5 fruit fly cellular contexts compared by ENCODE assay signal in genomic region chr3L:16190885-16191284, dm6.
TF ChIP-seq lines count a peak whose summit lies in the region.

No protein-coding gene starts in this region.

- TF ChIP-seq CTCF in whole organism, embryonic (GFP tag; optimal IDR thresholded peaks at IDR 0.05; lab: Kevin White, UChicago): no peak

TF ChIP-seq in whole organism, adult, 20 proteins besides CTCF, POLR2A, EP300 and RAD21:
- TF ChIP-seq Crg-1 (GFP tag; optimal IDR thresholded peaks at IDR 0.05; lab: Kevin White, UChicago) (no peak), Clk (GFP tag; optimal IDR thresholded peaks at IDR 0.05; lab: Kevin White, UChicago) (no peak), CG7101 (tag; optimal IDR thresholded peaks at IDR 0.05; lab: Kevin White, UChicago) (peak; percentile 34), Hr96 (GFP tag; optimal IDR thresholded peaks at IDR 0.05; lab: Kevin White, UChicago) (peak; percentile 5), Mnt (GFP tag; optimal IDR thresholded peaks at IDR 0.05; lab: Kevin White, UChicago) (peak; percentile 41), cic (GFP tag; optimal IDR thresholded peaks at IDR 0.05; lab: Kevin White, UChicago) (peak; percentile 26), CG14711 (tag; optimal IDR thresholded peaks at IDR 0.05; lab: Kevin White, UChicago) (no peak), CG33017 (tag; optimal IDR thresholded peaks at IDR 0.05; lab: Kevin White, UChicago) (peak; percentile 14), CG11617 (GFP tag; optimal IDR thresholded peaks at IDR 0.05; lab: Kevin White, UChicago) (peak; percentile 34), toe (GFP tag; optimal IDR thresholded peaks at IDR 0.05; lab: Kevin White, UChicago) (peak; percentile 11), pad (GFP tag; optimal IDR thresholded peaks at IDR 0.05; lab: Kevin White, UChicago) (peak; percentile 10), CG7045 (GFP tag; optimal IDR thresholded peaks at IDR 0.05; lab: Kevin White, UChicago) (peak; percentile 14), CG12768 (GFP tag; optimal IDR thresholded peaks at IDR 0.05; lab: Kevin White, UChicago) (peak; percentile 67), kay (GFP tag; lab: Kevin White, UChicago; ENCODE audit: borderline replicate concordance) (peak; percentile 86), tj (GFP tag; optimal IDR thresholded peaks at IDR 0.05; lab: Kevin White, UChicago) (no peak), ovo (GFP tag; optimal IDR thresholded peaks at IDR 0.05; lab: Kevin White, UChicago) (peak; percentile 36)

TF ChIP-seq in whole organism, embryonic, 481 proteins besides CTCF, POLR2A, EP300 and RAD21 (continues in another document):
- TF ChIP-seq Spps (tag; optimal IDR thresholded peaks at IDR 0.05; lab: Kevin White, UChicago) (no peak), nau (GFP tag; optimal IDR thresholded peaks at IDR 0.05; lab: Kevin White, UChicago) (peak; percentile 6), CG1024 (GFP tag; IDR thresholded peaks at IDR 0.05; lab: Robert Waterston, UW) (0 out of 2 replicates have a peak, but pooled peaks have one; percentile 2), lab (GFP tag; optimal IDR thresholded peaks at IDR 0.05; lab: Kevin White, UChicago) (peak; percentile 38), B-H1 (GFP tag; IDR thresholded peaks at IDR 0.05; lab: Robert Waterston, UW) (no peak), Dbx (GFP tag; IDR thresholded peaks at IDR 0.05; lab: Robert Waterston, UW) (no peak), Awh (GFP tag; IDR thresholded peaks at IDR 0.05; lab: Robert Waterston, UW) (no peak), exex (tag; optimal IDR thresholded peaks at IDR 0.05; lab: Kevin White, UChicago) (peak; percentile 0), Hey (tag; optimal IDR thresholded peaks at IDR 0.05; lab: Kevin White, UChicago) (no peak), chinmo (GFP tag; IDR thresholded peaks at IDR 0.05; lab: Robert Waterston, UW; ENCODE audit: partially characterized antibody) (0 out of 4 replicates have a peak, but pooled peaks have one; percentile 24), tio (GFP tag; optimal IDR thresholded peaks at IDR 0.05; lab: Kevin White, UChicago) (no peak), schlank (tag; optimal IDR thresholded peaks at IDR 0.05; lab: Kevin White, UChicago) (no peak), dmrt11E (tag; optimal IDR thresholded peaks at IDR 0.05; lab: Kevin White, UChicago) (no peak), sqz (GFP tag; optimal IDR thresholded peaks at IDR 0.05; lab: Kevin White, UChicago) (no peak), Lhr (GFP tag; optimal IDR thresholded peaks at IDR 0.05; lab: Kevin White, UChicago) (no peak), Fer1 (GFP tag; optimal IDR thresholded peaks at IDR 0.05; lab: Kevin White, UChicago) (peak; percentile 13), CG4617 (GFP tag; optimal IDR thresholded peaks at IDR 0.05; lab: Kevin White, UChicago; ENCODE audit: borderline replicate concordance) (no peak), pzg (GFP tag; optimal IDR thresholded peaks at IDR 0.05; lab: Kevin White, UChicago) (no peak), Asciz (GFP tag; optimal IDR thresholded peaks at IDR 0.05; lab: Kevin White, UChicago) (no peak)

TF ChIP-seq in whole organism, prepupa, 60 proteins besides CTCF, POLR2A, EP300 and RAD21 (continues in another document):
- no peak for TF ChIP-seq pdm3 (GFP tag; optimal IDR thresholded peaks at IDR 0.05; lab: Kevin White, UChicago)
- TF ChIP-seq Met (GFP tag; optimal IDR thresholded peaks at IDR 0.05; lab: Kevin White, UChicago): peak; percentile 20
- peak; percentile 61 for TF ChIP-seq CG9139 (GFP tag; optimal IDR thresholded peaks at IDR 0.05; lab: Kevin White, UChicago)
- peak; percentile 41 for TF ChIP-seq spab (GFP tag; optimal IDR thresholded peaks at IDR 0.05; lab: Kevin White, UChicago)
- peak; percentile 45 for TF ChIP-seq CG3919 (GFP tag; optimal IDR thresholded peaks at IDR 0.05; lab: Kevin White, UChicago)
- TF ChIP-seq fkh (GFP tag; optimal IDR thresholded peaks at IDR 0.05; lab: Kevin White, UChicago): peak; percentile 73
- no peak for TF ChIP-seq CG4318 (GFP tag; optimal IDR thresholded peaks at IDR 0.05; lab: Kevin White, UChicago)
- peak; percentile 67 to 72 for TF ChIP-seq ss (GFP tag; optimal IDR thresholded peaks at IDR 0.05; lab: Kevin White, UChicago)
- 0 out of 2 replicates have a peak, but pooled peaks have one; percentile 34 for TF ChIP-seq CG11294 (GFP tag; IDR thresholded peaks at IDR 0.05; lab: Robert Waterston, UW)
- TF ChIP-seq CG3032 (tag; optimal IDR thresholded peaks at IDR 0.05; lab: Kevin White, UChicago): peak; percentile 1
- peak; percentile 6 for TF ChIP-seq net (GFP tag; optimal IDR thresholded peaks at IDR 0.05; lab: Kevin White, UChicago)
- no peak for TF ChIP-seq esn (GFP tag; optimal IDR thresholded peaks at IDR 0.05; lab: Kevin White, UChicago)
- peak; percentile 85 for TF ChIP-seq vri (GFP tag; optimal IDR thresholded peaks at IDR 0.05; lab: Kevin White, UChicago)
- TF ChIP-seq Sox102F (GFP tag; optimal IDR thresholded peaks at IDR 0.05; lab: Kevin White, UChicago): peak; percentile 24
- peak; percentile 31 for TF ChIP-seq CG10669 (GFP tag; optimal IDR thresholded peaks at IDR 0.05; lab: Kevin White, UChicago)
- peak; percentile 46 for TF ChIP-seq CG16779 (tag; optimal IDR thresholded peaks at IDR 0.05; lab: Kevin White, UChicago)
- peak; percentile 17 for TF ChIP-seq CG6276 (GFP tag; optimal IDR thresholded peaks at IDR 0.05; lab: Kevin White, UChicago)
- no peak for TF ChIP-seq Blimp-1 (GFP tag; optimal IDR thresholded peaks at IDR 0.05; lab: Kevin White, UChicago)
- TF ChIP-seq CG1621 (tag; optimal IDR thresholded peaks at IDR 0.05; lab: Kevin White, UChicago): no peak
- TF ChIP-seq CG11902 (GFP tag; optimal IDR thresholded peaks at IDR 0.05; lab: Kevin White, UChicago): no peak

TF ChIP-seq in whole organism, pupa, 21 proteins besides CTCF, POLR2A, EP300 and RAD21:
- TF ChIP-seq CG32121 (GFP tag; IDR thresholded peaks at IDR 0.05; lab: Robert Waterston, UW) (0 out of 2 replicates have a peak, but pooled peaks have one; percentile 37), CG34367 (tag; optimal IDR thresholded peaks at IDR 0.05; lab: Kevin White, UChicago) (no peak), Pif1A (GFP tag; optimal IDR thresholded peaks at IDR 0.05; lab: Kevin White, UChicago) (peak; percentile 29), CG14655 (GFP tag; optimal IDR thresholded peaks at IDR 0.05; lab: Kevin White, UChicago) (no peak), Ets98B (GFP tag; IDR thresholded peaks at IDR 0.05; lab: Robert Waterston, UW) (no peak), CG17806 (tag; optimal IDR thresholded peaks at IDR 0.05; lab: Kevin White, UChicago) (no peak), D1 (tag; optimal IDR thresholded peaks at IDR 0.05; lab: Kevin White, UChicago) (no peak), CG15710 (tag; optimal IDR thresholded peaks at IDR 0.05; lab: Kevin White, UChicago) (no peak), EcR (GFP tag; optimal IDR thresholded peaks at IDR 0.05; lab: Kevin White, UChicago) (peak; percentile 38), Snoo (tag; optimal IDR thresholded peaks at IDR 0.05; lab: Kevin White, UChicago) (peak; percentile 39), CG8301 (tag; optimal IDR thresholded peaks at IDR 0.05; lab: Kevin White, UChicago) (no peak), CG8159 (tag; optimal IDR thresholded peaks at IDR 0.05; lab: Kevin White, UChicago) (no peak), CG12605 (GFP tag; IDR thresholded peaks at IDR 0.05; lab: Robert Waterston, UW) (no peak), CG13204 (GFP tag; optimal IDR thresholded peaks at IDR 0.05; lab: Kevin White, UChicago) (peak; percentile 86), CG10348 (GFP tag; IDR thresholded peaks at IDR 0.05; lab: Robert Waterston, UW) (no peak), CG9948 (tag; optimal IDR thresholded peaks at IDR 0.05; lab: Kevin White, UChicago) (no peak), fd96Ca (GFP tag; IDR thresholded peaks at IDR 0.05; lab: Robert Waterston, UW) (peak; percentile 60; the same call in 1 of the 3 replicates), gl (tag; optimal IDR thresholded peaks at IDR 0.05; lab: Kevin White, UChicago) (peak; percentile 48), CG4496 (GFP tag; IDR thresholded peaks at IDR 0.05; lab: Robert Waterston, UW) (0 out of 3 replicates have a peak, but pooled peaks have one; percentile 30), Pif1B (GFP tag; optimal IDR thresholded peaks at IDR 0.05; lab: Kevin White, UChicago) (peak; percentile 39), rn (GFP tag; IDR thresholded peaks at IDR 0.05; lab: Robert Waterston, UW) (0 out of 2 replicates have a peak, but pooled peaks have one; percentile 13)
TF ChIP-seq in whole organism, pupa: peak in this region for 10.

TF ChIP-seq in whole organism, wandering third instar larva, 38 proteins besides CTCF, POLR2A, EP300 and RAD21 (continues in another document):
- TF ChIP-seq Hnf4 (GFP tag; optimal IDR thresholded peaks at IDR 0.05; lab: Kevin White, UChicago): peak; percentile 61
- TF ChIP-seq GATAd (GFP tag; optimal IDR thresholded peaks at IDR 0.05; lab: Kevin White, UChicago): no peak
- no peak for TF ChIP-seq brk (GFP tag; optimal IDR thresholded peaks at IDR 0.05; lab: Kevin White, UChicago)
- peak; percentile 73 for TF ChIP-seq CrebA (GFP tag; optimal IDR thresholded peaks at IDR 0.05; lab: Kevin White, UChicago; ENCODE audit: borderline replicate concordance)
- peak; percentile 49 for TF ChIP-seq br (GFP tag; optimal IDR thresholded peaks at IDR 0.05; lab: Kevin White, UChicago)
- peak in 1 of 2 experiments; percentile 37 for TF ChIP-seq foxo (GFP tag; optimal IDR thresholded peaks at IDR 0.05; lab: Kevin White, UChicago)
- TF ChIP-seq OdsH (GFP tag; optimal IDR thresholded peaks at IDR 0.05; lab: Kevin White, UChicago): peak; percentile 45
- TF ChIP-seq fru (GFP tag; optimal IDR thresholded peaks at IDR 0.05; lab: Kevin White, UChicago): peak; percentile 28
- TF ChIP-seq h (GFP tag; optimal IDR thresholded peaks at IDR 0.05; lab: Kevin White, UChicago): peak; percentile 54
- TF ChIP-seq HLH106 (tag; optimal IDR thresholded peaks at IDR 0.05; lab: Kevin White, UChicago): peak; percentile 18
- peak; percentile 22 for TF ChIP-seq Hr83 (GFP tag; optimal IDR thresholded peaks at IDR 0.05; lab: Kevin White, UChicago; ENCODE audit: poor library complexity, severe bottlenecking)
- TF ChIP-seq Vsx2 (GFP tag; optimal IDR thresholded peaks at IDR 0.05; lab: Kevin White, UChicago; ENCODE audit: partially characterized antibody): peak; percentile 43
- peak; percentile 0 for TF ChIP-seq psq (GFP tag; optimal IDR thresholded peaks at IDR 0.05; lab: Kevin White, UChicago)
- TF ChIP-seq rgr (GFP tag; optimal IDR thresholded peaks at IDR 0.05; lab: Kevin White, UChicago): peak; percentile 49
- peak; percentile 9 for TF ChIP-seq ey (GFP tag; optimal IDR thresholded peaks at IDR 0.05; lab: Kevin White, UChicago)
- no peak for TF ChIP-seq Rel (GFP tag; optimal IDR thresholded peaks at IDR 0.05; lab: Kevin White, UChicago)
- TF ChIP-seq Rel (tag; optimal IDR thresholded peaks at IDR 0.05; lab: Kevin White, UChicago): peak; percentile 52
- TF ChIP-seq woc (GFP tag; optimal IDR thresholded peaks at IDR 0.05; lab: Kevin White, UChicago): no peak
- TF ChIP-seq jim (GFP tag; optimal IDR thresholded peaks at IDR 0.05; lab: Kevin White, UChicago): no peak
- TF ChIP-seq Sp1 (GFP tag; optimal IDR thresholded peaks at IDR 0.05; lab: Kevin White, UChicago): peak; percentile 50
- TF ChIP-seq sage (GFP tag; optimal IDR thresholded peaks at IDR 0.05; lab: Kevin White, UChicago): peak; percentile 30
- TF ChIP-seq usp (GFP tag; optimal IDR thresholded peaks at IDR 0.05; lab: Kevin White, UChicago): no peak
- no peak for TF ChIP-seq tai (GFP tag; optimal IDR thresholded peaks at IDR 0.05; lab: Kevin White, UChicago)
